Fruit fly (Drosophila melanogaster) whole organism, wandering third instar larva: ENCODE results near the gene ND-30.

Experiments
- Abd-B ChIP-seq: fragments of >200 bp; optimal IDR thresholded peaks from 2 replicates; lab custom pipeline; 2017; ENCODE audit warnings: missing biosample characterization, missing genetic modification characterization
- CG32264 ChIP-seq: fragments of 200-800 bp; sonication (Bioruptor generic); optimal IDR thresholded peaks from 2 replicates; lab custom pipeline; 2016; ENCODE audit warnings: missing biosample characterization, missing genetic modification characterization
- CrebA ChIP-seq: fragments of 200-800 bp; sonication (Bioruptor generic); optimal IDR thresholded peaks from 2 replicates; lab custom pipeline; 2016; ENCODE audit warnings: missing biosample characterization, mild to moderate bottlenecking, missing genetic modification characterization, borderline replicate concordance
- Dif ChIP-seq: fragments of 200-275, 200-300 bp; sonication (Bioruptor generic); optimal IDR thresholded peaks from 2 replicates; lab custom pipeline; 2018; ENCODE audit warnings: missing biosample characterization, missing genetic modification characterization; ENCODE audit not compliant: partially characterized antibody
- GATAd ChIP-seq: sonication (Bioruptor generic); optimal IDR thresholded peaks from 2 replicates; lab custom pipeline; 2016; ENCODE audit warnings: missing biosample characterization, missing genetic modification characterization
- HLH106 ChIP-seq: fragments of 200-800 bp; optimal IDR thresholded peaks from 3 replicates; lab custom pipeline; 2019; ENCODE audit warnings: missing biosample characterization, mild to moderate bottlenecking, missing genetic modification characterization, moderate library complexity
- Hnf4 ChIP-seq: fragments of 200-800 bp; sonication (Bioruptor generic); optimal IDR thresholded peaks from 2 replicates; lab custom pipeline; 2016; ENCODE audit warnings: missing biosample characterization, mild to moderate bottlenecking, missing genetic modification characterization
- Hr78 ChIP-seq: fragments of >200 bp; optimal IDR thresholded peaks from 2 replicates; lab custom pipeline; 2017; ENCODE audit warnings: missing biosample characterization, missing genetic modification characterization
- Hr83 ChIP-seq: fragments of 200-300 bp; sonication (Bioruptor generic); optimal IDR thresholded peaks from 2 replicates; lab custom pipeline; 2016; ENCODE audit warnings: missing biosample characterization, mild to moderate bottlenecking, missing genetic modification characterization, moderate library complexity; ENCODE audit not compliant: poor library complexity, severe bottlenecking
- Jra ChIP-seq: sonication (Bioruptor generic); optimal IDR thresholded peaks from 2 replicates; lab custom pipeline; 2016; ENCODE audit warnings: missing biosample characterization, missing genetic modification characterization
- Mio ChIP-seq: sonication (Bioruptor generic); optimal IDR thresholded peaks from 2 replicates; lab custom pipeline; 2016; ENCODE audit warnings: missing biosample characterization, missing genetic modification characterization
- Myc ChIP-seq: fragments of >200 bp; optimal IDR thresholded peaks from 2 replicates; lab custom pipeline; 2017
- N ChIP-seq: fragments of >200 bp; optimal IDR thresholded peaks from 2 replicates; lab custom pipeline; 2018; ENCODE audit warnings: missing biosample characterization, missing external identifiers, missing genetic modification characterization
- Sp1 ChIP-seq: fragments of 200-800 bp; sonication (Bioruptor generic); optimal IDR thresholded peaks from 3 replicates; lab custom pipeline; 2019; ENCODE audit warnings: missing biosample characterization, mild to moderate bottlenecking, missing genetic modification characterization, moderate library complexity
- br ChIP-seq: fragments of 200-800 bp; sonication (Bioruptor generic); optimal IDR thresholded peaks from 2 replicates; lab custom pipeline; 2016; ENCODE audit warnings: missing biosample characterization, missing genetic modification characterization
- brk ChIP-seq: fragments of 200-800 bp; sonication (Bioruptor generic); optimal IDR thresholded peaks from 2 replicates; lab custom pipeline; 2016; ENCODE audit warnings: missing biosample characterization, mild to moderate bottlenecking, missing genetic modification characterization
- dl ChIP-seq, 2 experiments: fragments of 175-275, 200-275 bp in 1 of 2; fragments of 200-275 bp in 1 of 2; sonication (Bioruptor generic); optimal IDR thresholded peaks; lab custom pipeline; 2018; ENCODE audit warnings: mild to moderate bottlenecking in 2 of 2, missing biosample characterization in 2 of 2, missing genetic modification characterization in 2 of 2, moderate library complexity in 2 of 2; ENCODE audit not compliant: partially characterized antibody in 2 of 2, insufficient read depth in 1 of 2
- dsf ChIP-seq: sonication (Bioruptor generic); optimal IDR thresholded peaks from 2 replicates; lab custom pipeline; 2016; ENCODE audit warnings: missing biosample characterization, missing genetic modification characterization, borderline replicate concordance
- ey ChIP-seq: fragments of 200-800 bp; sonication (Bioruptor generic); optimal IDR thresholded peaks from 2 replicates; lab custom pipeline; 2016; ENCODE audit warnings: missing biosample characterization, missing genetic modification characterization
- foxo ChIP-seq, 2 experiments: fragments of 200-800 bp; sonication (Bioruptor generic); optimal IDR thresholded peaks; 2 replicates in 1 of 2; 3 replicates in 1 of 2; lab custom pipeline; 2016 to 2017; ENCODE audit warnings: missing biosample characterization in 2 of 2, missing genetic modification characterization in 2 of 2
- fru ChIP-seq: fragments of 200-800 bp; sonication (Bioruptor generic); optimal IDR thresholded peaks from 3 replicates; lab custom pipeline; 2016; ENCODE audit warnings: missing biosample characterization, mild to moderate bottlenecking, missing genetic modification characterization
- h ChIP-seq: fragments of 200-800 bp; sonication (Bioruptor generic); optimal IDR thresholded peaks from 3 replicates; lab custom pipeline; 2016; ENCODE audit warnings: missing biosample characterization, mild to moderate bottlenecking, missing genetic modification characterization
- jim ChIP-seq: fragments of 175-275, 200-325 bp; sonication (Bioruptor generic); optimal IDR thresholded peaks from 2 replicates; lab custom pipeline; 2016; ENCODE audit warnings: missing biosample characterization, mild to moderate bottlenecking, missing genetic modification characterization
- pan ChIP-seq: fragments of >200 bp; optimal IDR thresholded peaks from 2 replicates; lab custom pipeline; 2017
- psq ChIP-seq: fragments of 200-800 bp; sonication (Bioruptor generic); optimal IDR thresholded peaks from 3 replicates; lab custom pipeline; 2017; ENCODE audit warnings: missing biosample characterization, mild to moderate bottlenecking, missing genetic modification characterization, moderate library complexity
- rgr ChIP-seq: fragments of 200-800 bp; sonication (Bioruptor generic); optimal IDR thresholded peaks from 3 replicates; lab custom pipeline; 2016; ENCODE audit warnings: missing biosample characterization, mild to moderate bottlenecking, missing genetic modification characterization
- sage ChIP-seq: fragments of 200-800 bp; sonication (Bioruptor generic); optimal IDR thresholded peaks from 2 replicates; lab custom pipeline; 2016; ENCODE audit warnings: missing biosample characterization, mild to moderate bottlenecking, missing genetic modification characterization
- sv ChIP-seq: fragments of 200-800 bp; sonication (Bioruptor generic); optimal IDR thresholded peaks from 3 replicates; lab custom pipeline; 2016; ENCODE audit warnings: missing biosample characterization, missing genetic modification characterization
- tai ChIP-seq: sonication (Bioruptor generic); optimal IDR thresholded peaks from 2 replicates; lab custom pipeline; 2016; ENCODE audit warnings: missing biosample characterization, missing genetic modification characterization
- usp ChIP-seq: fragments of >200 bp; optimal IDR thresholded peaks from 2 replicates; lab custom pipeline; 2017; ENCODE audit warnings: missing biosample characterization, missing genetic modification characterization
- woc ChIP-seq: sonication (Bioruptor generic); optimal IDR thresholded peaks from 2 replicates; lab custom pipeline; 2016; ENCODE audit warnings: missing biosample characterization, mild to moderate bottlenecking, missing genetic modification characterization

The ND-30 gene

DNA sequence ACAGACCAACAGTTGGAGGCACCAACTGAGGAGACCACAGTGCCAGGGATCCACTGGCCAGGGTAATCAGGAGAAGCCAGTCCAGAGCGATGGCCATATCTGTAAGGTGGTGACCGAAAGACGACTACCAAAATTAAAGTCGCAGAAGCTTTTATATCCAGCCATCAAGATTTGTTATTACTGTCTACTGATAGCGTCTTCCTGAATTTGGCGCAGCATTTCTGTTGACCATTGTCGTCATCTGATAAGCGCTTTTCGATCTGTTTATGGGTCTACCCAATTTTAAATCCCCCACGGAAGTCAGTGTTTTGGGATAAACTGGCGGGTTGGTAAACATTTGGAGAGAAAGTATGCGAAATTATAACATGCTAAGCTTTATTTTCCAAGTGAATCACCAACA is 13.1 kb upstream of the ND-30 start, which contains the start of gene CG14963:
Gene CG14963, minus strand, starts transcription at position 101 of the 400 bp plus-strand sequence.
- TF ChIP-seq tai (GFP tag; lab: Kevin White, UChicago) (no peak), Abd-B (GFP tag; lab: Kevin White, UChicago) (no peak), N (GFP tag; lab: Kevin White, UChicago) (no peak), br (no peak), CrebA (GFP tag; lab: Kevin White, UChicago) (no peak), rgr (GFP tag; lab: Kevin White, UChicago) (no peak), woc (GFP tag; lab: Kevin White, UChicago) (no peak), fru (GFP tag; lab: Kevin White, UChicago) (no peak), sv (GFP tag; lab: Kevin White, UChicago) (no peak), dsf (GFP tag; lab: Kevin White, UChicago) (no peak), h (no peak), Hr83 (GFP tag; lab: Kevin White, UChicago) (no peak), foxo (GFP tag; optimal IDR thresholded peaks at IDR 0.05; lab: Kevin White, UChicago) (no peak), brk (GFP tag; lab: Kevin White, UChicago) (no peak), jim (GFP tag; lab: Kevin White, UChicago) (no peak), Myc (lab: Kevin White, UChicago) (no peak), HLH106 (tag; lab: Kevin White, UChicago) (no peak), usp (GFP tag; lab: Kevin White, UChicago) (no peak), ey (no peak), CG32264 (no peak)

DNA sequence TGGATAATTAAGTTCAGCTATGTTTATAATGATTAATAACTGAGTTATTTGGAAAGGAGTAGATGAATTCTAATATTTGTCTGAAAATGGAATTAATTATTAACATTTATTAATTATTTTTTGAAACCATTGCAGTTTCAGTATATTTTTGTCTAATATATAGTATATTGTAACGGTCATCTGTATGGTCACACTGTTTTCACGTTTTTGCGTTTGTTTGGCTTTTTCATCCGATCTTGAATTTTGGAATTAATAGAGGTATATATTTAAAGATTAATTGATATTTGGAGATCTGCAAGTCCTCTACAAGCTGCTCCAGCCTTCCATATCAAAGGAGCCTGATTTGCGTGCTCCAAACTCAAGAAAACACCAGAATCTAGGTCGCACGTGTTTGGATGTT is 9.7 kb upstream of the ND-30 start, which contains the start of the genes CG32278 and CG32281:
Gene CG32278, plus strand, starts transcription at position 180 of the 400 bp plus-strand sequence.
Gene CG32281, plus strand, starts transcription at position 269 of the 400 bp plus-strand sequence.
- TF ChIP-seq HLH106 (tag; lab: Kevin White, UChicago) (no peak), Hr78 (no peak), dsf (GFP tag; lab: Kevin White, UChicago) (no peak), psq (GFP tag; lab: Kevin White, UChicago) (no peak), jim (GFP tag; lab: Kevin White, UChicago) (no peak), N (GFP tag; lab: Kevin White, UChicago) (no peak), Mio (GFP tag; lab: Kevin White, UChicago) (no peak), CrebA (GFP tag; lab: Kevin White, UChicago) (no peak), Hnf4 (no peak), sv (GFP tag; lab: Kevin White, UChicago) (no peak)

DNA sequence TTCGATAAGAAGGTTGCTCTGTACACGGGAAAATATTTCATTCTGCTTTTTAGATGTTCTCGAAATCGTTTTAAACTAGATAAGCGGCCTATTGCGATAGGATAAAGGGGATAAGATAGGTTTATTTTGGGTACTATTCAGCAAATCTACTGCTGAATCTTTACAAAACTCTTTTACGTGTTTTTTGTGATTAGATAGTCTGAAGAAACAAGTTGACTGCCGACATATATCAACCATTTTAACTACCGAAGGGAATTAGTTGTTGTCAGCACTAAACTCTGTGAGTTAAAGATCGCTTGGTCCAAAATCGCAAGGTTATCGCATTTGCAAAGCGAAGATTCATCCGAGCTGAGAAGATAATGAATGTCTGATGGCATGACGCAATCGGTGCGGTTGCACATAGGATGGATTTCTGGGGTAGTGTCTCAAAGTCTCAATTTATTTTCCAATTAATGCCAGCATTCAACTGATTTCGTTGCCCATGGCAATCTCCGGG is 6.9 kb upstream of the ND-30 start, which contains the start of gene Asciz:
Gene Asciz, minus strand, starts transcription at position 51 of the 496 bp plus-strand sequence.
- TF ChIP-seq pan (no peak), GATAd (no peak), Hr83 (GFP tag; lab: Kevin White, UChicago) (no peak), Mio (GFP tag; lab: Kevin White, UChicago) (no peak), HLH106 (tag; lab: Kevin White, UChicago) (no peak), foxo (GFP tag; optimal IDR thresholded peaks at IDR 0.05; lab: Kevin White, UChicago) (no peak), CG32264 (no peak), Sp1 (GFP tag; lab: Kevin White, UChicago) (no peak), sage (no peak), Dif (GFP tag; lab: Kevin White, UChicago) (no peak), dl (GFP tag; optimal IDR thresholded peaks at IDR 0.05; lab: Kevin White, UChicago; ENCODE audit: insufficient read depth in 1 of 2, partially characterized antibody in 2 of 2) (no peak), Hr78 (no peak), jim (GFP tag; lab: Kevin White, UChicago) (no peak), Jra (GFP tag; lab: Kevin White, UChicago) (no peak), h (no peak), Abd-B (GFP tag; lab: Kevin White, UChicago) (no peak), psq (GFP tag; lab: Kevin White, UChicago) (no peak)

DNA sequence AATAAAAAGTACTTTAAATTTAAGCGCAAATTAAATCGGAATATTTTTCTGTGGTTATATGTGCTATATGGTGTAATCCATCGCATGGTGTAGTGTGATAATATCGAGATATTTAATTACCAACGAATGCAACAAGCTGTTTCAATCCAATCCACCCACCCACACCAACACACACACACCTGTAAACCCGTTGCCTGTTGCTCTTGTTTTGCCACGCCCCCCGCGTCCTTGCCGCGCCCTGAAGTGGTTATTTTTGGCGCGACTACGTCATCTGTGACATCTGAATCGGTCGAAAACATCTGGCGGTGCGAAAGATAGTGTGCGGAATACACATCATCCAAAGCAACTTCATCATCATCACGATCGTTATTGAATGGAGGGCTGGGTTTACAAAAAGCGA is 6.0 kb upstream of the ND-30 start:
- TF ChIP-seq Hr78 = no peak
- peak; percentile 13 for TF ChIP-seq Dif (GFP tag; lab: Kevin White, UChicago)
